Fruit fly (Drosophila melanogaster): ENCODE results near the gene Mat89Ba.

The Mat89Ba gene

dm6 chr3R:16228719-16229704 is 43.2 kb downstream of the Mat89Ba start (continued):
- peak; percentile 37 for TF ChIP-seq Kr (GFP tag; optimal IDR thresholded peaks at IDR 0.05)
- peak; percentile 10 for TF ChIP-seq CG2678 (tag; optimal IDR thresholded peaks at IDR 0.05)
- TF ChIP-seq eve (GFP tag; optimal IDR thresholded peaks at IDR 0.05) = peak in 1 of 2 experiments; percentile 73
- TF ChIP-seq Ssrp (tag; optimal IDR thresholded peaks at IDR 0.05) = no peak
- peak; percentile 72 for TF ChIP-seq sens (GFP tag)
- peak; percentile 51 for TF ChIP-seq grau (tag; optimal IDR thresholded peaks at IDR 0.05)
- no peak for TF ChIP-seq Stat92E (GFP tag; optimal IDR thresholded peaks at IDR 0.05)
- TF ChIP-seq tll (GFP tag; optimal IDR thresholded peaks at IDR 0.05) = peak in 1 of 2 experiments; percentile 7
- TF ChIP-seq kah (GFP tag; optimal IDR thresholded peaks at IDR 0.05) = peak; percentile 92
- peak; percentile 80 for TF ChIP-seq Med (GFP tag)
- TF ChIP-seq HmgD (GFP tag; optimal IDR thresholded peaks at IDR 0.05) = no peak
- peak; percentile 92 for TF ChIP-seq twi (tag; optimal IDR thresholded peaks at IDR 0.05)
- TF ChIP-seq sd (tag; optimal IDR thresholded peaks at IDR 0.05) = peak; percentile 7
- TF ChIP-seq phol (tag; optimal IDR thresholded peaks at IDR 0.05) = no peak
- TF ChIP-seq Deaf1 (tag; optimal IDR thresholded peaks at IDR 0.05) = peak; percentile 5
- peak; percentile 76 for TF ChIP-seq nom (GFP tag; optimal IDR thresholded peaks at IDR 0.05)
- TF ChIP-seq exex (tag; optimal IDR thresholded peaks at IDR 0.05) = peak; percentile 12

- TF ChIP-seq CG10543 (GFP tag; optimal IDR thresholded peaks at IDR 0.05) = peak; percentile 23
- TF ChIP-seq CG10274 (GFP tag; optimal IDR thresholded peaks at IDR 0.05) = no peak
- TF ChIP-seq Camta (GFP tag; optimal IDR thresholded peaks at IDR 0.05) = no peak
- peak; percentile 1 for TF ChIP-seq CG5180 (GFP tag; optimal IDR thresholded peaks at IDR 0.05)
- TF ChIP-seq CG2875 (GFP tag; optimal IDR thresholded peaks at IDR 0.05) = no peak
- no peak for TF ChIP-seq CG30431 (GFP tag; optimal IDR thresholded peaks at IDR 0.05)
- TF ChIP-seq psq (GFP tag; optimal IDR thresholded peaks at IDR 0.05) = peak; percentile 57
- TF ChIP-seq CG13123 (GFP tag; optimal IDR thresholded peaks at IDR 0.05) = no peak
- TF ChIP-seq CG12769 (tag; optimal IDR thresholded peaks at IDR 0.05) = peak; percentile 49
- TF ChIP-seq CG1529 (GFP tag; optimal IDR thresholded peaks at IDR 0.05) = no peak
- no peak for TF ChIP-seq ATbp (GFP tag; optimal IDR thresholded peaks at IDR 0.05)
- peak; percentile 17 for TF ChIP-seq lab (GFP tag; optimal IDR thresholded peaks at IDR 0.05)
- TF ChIP-seq CG13894 (tag; optimal IDR thresholded peaks at IDR 0.05) = peak; percentile 98
- no peak for TF ChIP-seq jing (GFP tag; optimal IDR thresholded peaks at IDR 0.05)
- peak; percentile 69 for TF ChIP-seq Deaf1 (tag; optimal IDR thresholded peaks at IDR 0.05)
- peak; percentile 57 for TF ChIP-seq abd-A (tag; optimal IDR thresholded peaks at IDR 0.05)
- peak; percentile 22 for TF ChIP-seq cg (GFP tag; optimal IDR thresholded peaks at IDR 0.05)
- peak; percentile 82 for TF ChIP-seq kni (GFP tag; optimal IDR thresholded peaks at IDR 0.05)
- TF ChIP-seq sug (tag; optimal IDR thresholded peaks at IDR 0.05) = peak; percentile 52
- TF ChIP-seq Hr78 (GFP tag; optimal IDR thresholded peaks at IDR 0.05) = peak in 1 of 2 experiments; percentile 44
- no peak for TF ChIP-seq sob (GFP tag; IDR thresholded peaks at IDR 0.05)
- no peak for TF ChIP-seq D (optimal IDR thresholded peaks at IDR 0.05)
- peak; percentile 4 for TF ChIP-seq D (GFP tag; optimal IDR thresholded peaks at IDR 0.05)
- TF ChIP-seq stwl (tag; optimal IDR thresholded peaks at IDR 0.05) = no peak
- TF ChIP-seq oc (tag; optimal IDR thresholded peaks at IDR 0.05) = no peak
- no peak for TF ChIP-seq Hr51 (GFP tag; optimal IDR thresholded peaks at IDR 0.05)
- TF ChIP-seq HLHmδ (GFP tag; optimal IDR thresholded peaks at IDR 0.05) = peak; percentile 53
- no peak for TF ChIP-seq tna (GFP tag; IDR thresholded peaks at IDR 0.05; ENCODE audit: partially characterized antibody)
- peak; percentile 21 for TF ChIP-seq cwo (GFP tag; optimal IDR thresholded peaks at IDR 0.05)
- no peak for TF ChIP-seq Drgx (GFP tag; IDR thresholded peaks at IDR 0.05)
Measured at dm6 chr3R:16227074-16227473, 45.1 kb downstream of the Mat89Ba start.
